Fruit fly (Drosophila melanogaster): Measurements from ENCODE around the gene FucT6.
A peak's percentile ranks its signal among the peaks of the same experiment; 100 is the strongest.

The FucT6 gene

DNA sequence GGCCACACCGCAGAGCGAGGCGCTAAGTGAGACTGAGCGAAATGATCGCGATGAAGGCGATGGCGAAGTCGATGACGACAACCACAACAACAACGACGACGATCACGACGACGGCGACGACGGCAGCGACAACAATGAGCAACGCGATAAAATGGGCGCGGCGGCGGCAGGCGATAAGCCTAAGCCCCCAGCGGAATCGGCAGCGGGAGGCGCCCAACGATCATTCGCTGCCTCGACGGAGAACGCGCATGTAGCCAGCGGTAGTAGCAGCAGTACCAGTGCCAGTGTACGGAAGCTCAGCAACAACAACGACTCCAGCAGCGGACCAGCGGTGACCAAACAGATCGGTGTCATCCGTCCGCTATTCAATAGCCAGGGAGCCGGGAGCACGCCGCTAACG is 26.3 kb downstream of the FucT6 start (continued):
- TF ChIP-seq mirr (GFP tag; optimal IDR thresholded peaks at IDR 0.05) (peak; percentile 39), dmrt11E (tag; optimal IDR thresholded peaks at IDR 0.05) (no peak), Nf-YB (GFP tag; optimal IDR thresholded peaks at IDR 0.05) (no peak), bcd (GFP tag; optimal IDR thresholded peaks at IDR 0.05) (peak; percentile 11), dpn (GFP tag; optimal IDR thresholded peaks at IDR 0.05) (no peak), CG34376 (GFP tag; optimal IDR thresholded peaks at IDR 0.05) (peak; percentile 72), GATAe (GFP tag; conservative IDR thresholded peaks at IDR 0.05) (peak; percentile 54), CG3995 (GFP tag; optimal IDR thresholded peaks at IDR 0.05) (no peak)

DNA sequence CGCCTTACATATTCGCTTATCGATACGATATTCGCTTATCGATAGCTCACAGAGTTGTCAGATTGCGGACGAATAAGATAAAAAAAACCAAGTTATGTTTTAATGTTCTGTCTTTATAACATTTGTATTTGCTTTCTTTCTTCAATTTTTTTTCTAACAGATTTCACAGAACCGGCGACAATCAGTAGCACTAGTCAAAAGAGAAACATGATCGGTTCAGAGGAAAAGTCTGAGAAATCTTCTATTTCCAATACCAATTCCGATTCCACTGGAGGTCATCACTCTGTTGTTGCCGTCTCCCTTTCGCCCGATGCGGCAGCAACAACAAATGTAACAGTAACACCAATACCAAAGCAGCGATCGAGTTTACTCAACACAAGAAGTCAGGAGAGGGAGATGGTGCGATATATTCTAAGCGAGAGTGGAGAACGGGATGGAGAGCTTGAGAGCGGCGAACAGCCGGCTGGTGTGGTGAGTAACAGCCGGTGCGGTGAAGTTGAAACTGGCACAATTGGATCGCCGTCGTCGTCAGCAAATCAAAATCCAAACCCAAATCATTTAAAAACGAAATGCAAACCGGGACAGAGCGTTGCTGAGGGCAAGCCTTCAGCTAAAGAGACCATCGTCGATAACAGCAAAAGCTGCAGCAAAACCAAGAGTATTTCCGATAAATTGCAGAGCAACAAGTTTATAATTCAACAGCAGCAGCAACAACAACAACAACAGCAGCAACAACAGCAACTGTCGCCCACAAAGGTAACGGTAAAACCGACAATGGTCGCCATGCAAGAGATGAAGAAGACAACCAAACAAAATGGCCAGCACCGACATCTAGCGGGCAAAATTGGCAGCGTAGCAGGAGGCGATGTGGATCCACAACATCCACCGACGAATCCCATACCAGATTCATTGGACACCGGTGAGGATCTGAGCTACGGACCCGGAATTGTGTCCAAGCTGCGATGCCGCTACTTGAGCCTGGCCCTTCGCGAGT is 27.9 kb downstream of the FucT6 start:
- TF ChIP-seq D19B (GFP tag; optimal IDR thresholded peaks at IDR 0.05) = peak; percentile 59
- peak; percentile 72 for TF ChIP-seq CG8290 (GFP tag; optimal IDR thresholded peaks at IDR 0.05)
- TF ChIP-seq CG8290 (tag; optimal IDR thresholded peaks at IDR 0.05) = peak; percentile 77 to 89
- TF ChIP-seq Myb (GFP tag; optimal IDR thresholded peaks at IDR 0.05) = peak; percentile 62
- peak; percentile 38 for TF ChIP-seq D19A (tag; optimal IDR thresholded peaks at IDR 0.05)
- TF ChIP-seq lilli (GFP tag; optimal IDR thresholded peaks at IDR 0.05) = peak; percentile 81
- TF ChIP-seq Sox102F (GFP tag; optimal IDR thresholded peaks at IDR 0.05) = peak; percentile 61
- TF ChIP-seq z (GFP tag; IDR thresholded peaks at IDR 0.05) = peak; percentile 65; the same call in 2 of the 3 replicates
- peak; percentile 52 for TF ChIP-seq CG15601 (tag; optimal IDR thresholded peaks at IDR 0.05)
- TF ChIP-seq CG7839 (tag; optimal IDR thresholded peaks at IDR 0.05) = peak; percentile 62
- TF ChIP-seq NC2β (GFP tag; optimal IDR thresholded peaks at IDR 0.05) = no peak
- TF ChIP-seq CG11456 (GFP tag; IDR thresholded peaks at IDR 0.05) = 0 out of 3 replicates have a peak, but pooled peaks have one; percentile 48
- 0 out of 3 replicates have a peak, but pooled peaks have one; percentile 15 for TF ChIP-seq CG11560 (tag; IDR thresholded peaks at IDR 0.05)
- peak; percentile 41 for TF ChIP-seq CG6854 (GFP tag; optimal IDR thresholded peaks at IDR 0.05)
- TF ChIP-seq dan (GFP tag; IDR thresholded peaks at IDR 0.05) = no peak
- no peak for TF ChIP-seq Mes4 (GFP tag; optimal IDR thresholded peaks at IDR 0.05)
- no peak for TF ChIP-seq fru (optimal IDR thresholded peaks at IDR 0.05)
- no peak for TF ChIP-seq CG10959 (GFP tag; IDR thresholded peaks at IDR 0.05)
- peak; percentile 47; the same call in 1 of the 2 replicates for TF ChIP-seq vvl (GFP tag; IDR thresholded peaks at IDR 0.05)
- TF ChIP-seq CG17359 (tag; optimal IDR thresholded peaks at IDR 0.05) = peak; percentile 46
- TF ChIP-seq CG1233 (GFP tag; optimal IDR thresholded peaks at IDR 0.05) = peak; percentile 2
- TF ChIP-seq CG15514 (GFP tag; optimal IDR thresholded peaks at IDR 0.05) = peak; percentile 84
- peak; percentile 30 for TF ChIP-seq CG6813 (GFP tag; optimal IDR thresholded peaks at IDR 0.05)
- 0 out of 2 replicates have a peak, but pooled peaks have one; percentile 12 for TF ChIP-seq sna (GFP tag; IDR thresholded peaks at IDR 0.05; ENCODE audit: partially characterized antibody)
- peak; percentile 76 for TF ChIP-seq CG1832 (GFP tag; optimal IDR thresholded peaks at IDR 0.05)
- TF ChIP-seq Nf-YC (tag; optimal IDR thresholded peaks at IDR 0.05) = peak; percentile 80
- TF ChIP-seq Camta (GFP tag; optimal IDR thresholded peaks at IDR 0.05) = peak; percentile 61
- TF ChIP-seq Bgb (GFP tag; IDR thresholded peaks at IDR 0.05; ENCODE audit: partially characterized antibody) = peak; percentile 20; the same call in 1 of the 2 replicates
- no peak for TF ChIP-seq wor (GFP tag; IDR thresholded peaks at IDR 0.05)
- peak; percentile 60 for TF ChIP-seq Ptx1 (GFP tag; IDR thresholded peaks at IDR 0.05)
- no peak for TF ChIP-seq p53 (GFP tag; optimal IDR thresholded peaks at IDR 0.05)
- TF ChIP-seq CG33213 (GFP tag; optimal IDR thresholded peaks at IDR 0.05) = peak; percentile 27
- TF ChIP-seq CG11695 (GFP tag; IDR thresholded peaks at IDR 0.05) = 0 out of 3 replicates have a peak, but pooled peaks have one; percentile 28
- peak; percentile 87 for TF ChIP-seq CTCF (GFP tag; optimal IDR thresholded peaks at IDR 0.05)
- TF ChIP-seq lov (optimal IDR thresholded peaks at IDR 0.05) = no peak
- TF ChIP-seq lov (GFP tag; IDR thresholded peaks at IDR 0.05) = no peak
- TF ChIP-seq Dip3 (GFP tag; optimal IDR thresholded peaks at IDR 0.05) = peak; percentile 74
- TF ChIP-seq CG13287 (GFP tag; IDR thresholded peaks at IDR 0.05; ENCODE audit: partially characterized antibody) = peak; percentile 75
- TF ChIP-seq CG5245 (GFP tag; optimal IDR thresholded peaks at IDR 0.05) = no peak
- TF ChIP-seq Atf6 (GFP tag; IDR thresholded peaks at IDR 0.05) = peak; percentile 54; the same call in 1 of the 2 replicates

Data from whole organism, embryonic.